Fruit fly (Drosophila melanogaster) whole organism, prepupa: ENCODE results near the gene Galk.
A peak's percentile ranks its signal among the peaks of the same experiment; 100 is the strongest.

Experiments used
- Sox102F ChIP-seq: fragments of 200-800 bp; sonication (Bioruptor generic); optimal IDR thresholded peaks from 2 replicates; lab custom pipeline; 2016; ENCODE audit warnings: missing biosample characterization, mild to moderate bottlenecking, missing genetic modification characterization
- Sox14 ChIP-seq: fragments of 200-800 bp; sonication (Bioruptor generic); optimal IDR thresholded peaks from 3 replicates; lab custom pipeline; 2016; ENCODE audit warnings: missing biosample characterization, missing genetic modification characterization
- fd59A ChIP-seq: fragments of 200-800 bp; sonication (Bioruptor generic); optimal IDR thresholded peaks from 2 replicates; lab custom pipeline; 2017; ENCODE audit warnings: missing biosample characterization, mild to moderate bottlenecking, missing genetic modification characterization, missing genetic modification reagents
- lz ChIP-seq: fragments of 200-800 bp; sonication (Bioruptor generic); optimal IDR thresholded peaks from 3 replicates; lab custom pipeline; 2016; ENCODE audit warnings: missing biosample characterization, missing genetic modification characterization
- svp ChIP-seq: fragments of 200-800 bp; sonication (Bioruptor generic); peaks from one replicate; lab custom pipeline; 2016; ENCODE audit warnings: missing biosample characterization, missing genetic modification characterization

DNA sequence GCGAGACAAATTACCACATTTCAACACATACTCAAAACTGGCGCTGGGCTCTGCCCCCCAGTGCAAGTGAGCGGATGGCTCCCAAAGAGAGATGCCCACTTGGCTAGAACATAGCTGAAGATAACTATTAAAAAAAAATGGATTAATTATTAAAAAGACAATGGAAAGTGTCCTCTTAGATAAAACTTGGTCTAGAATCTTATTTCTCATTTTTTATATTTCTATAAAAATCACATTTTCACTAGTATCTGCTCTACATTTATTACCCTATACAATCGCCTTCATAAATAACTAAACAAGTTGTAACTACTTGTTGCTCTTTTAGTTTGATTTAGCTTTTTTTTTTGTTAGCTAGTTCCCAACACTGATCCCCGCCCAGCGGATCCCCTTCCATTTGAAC, 47.0 kb upstream of the Galk start:
- no peak for TF ChIP-seq fd59A (GFP tag; lab: Kevin White, UChicago)
- no peak for TF ChIP-seq Sox102F
- TF ChIP-seq Sox14: no peak
- peak; percentile 46 for TF ChIP-seq svp (GFP tag; lab: Kevin White, UChicago)
- no peak for TF ChIP-seq lz (GFP tag; lab: Kevin White, UChicago)
